Fruit fly (Drosophila melanogaster) whole organism, pupa: ENCODE measurements around the gene sdk.
A peak's percentile ranks its signal among the peaks of the same experiment; 100 is the strongest.

Experiments used
- CG10348 ChIP-seq: fragments of 200-800 bp; sonication (Bioruptor generic); IDR thresholded peaks from 2 replicates; pipeline ENCODE4 v1.3.6; 2022; ENCODE audit warnings: missing biosample characterization, missing genetic modification characterization
- CG12605 ChIP-seq: fragments of 200-800 bp; sonication (Bioruptor generic); IDR thresholded peaks from 2 replicates; pipeline ENCODE4 v1.3.6; 2022; ENCODE audit warnings: missing biosample characterization, missing genetic modification characterization
- CG13204 ChIP-seq: fragments of 200-800 bp; sonication (Bioruptor generic); optimal IDR thresholded peaks from 2 replicates; lab custom pipeline; 2018; ENCODE audit warnings: missing biosample characterization, mild to moderate bottlenecking, missing genetic modification characterization, moderate library complexity
- CG14655 ChIP-seq: fragments of 200-800 bp; sonication (Bioruptor generic); optimal IDR thresholded peaks from 3 replicates; lab custom pipeline; 2017; ENCODE audit warnings: mild to moderate bottlenecking, missing biosample characterization, missing genetic modification reagents, missing genetic modification characterization
- CG15710 ChIP-seq: fragments of 200-800 bp; sonication (Bioruptor generic); optimal IDR thresholded peaks from 2 replicates; lab custom pipeline; 2018; ENCODE audit warnings: missing biosample characterization, mild to moderate bottlenecking, missing genetic modification characterization, moderate library complexity
- CG17806 ChIP-seq: fragments of 200-800 bp; sonication (Bioruptor generic); optimal IDR thresholded peaks from 2 replicates; lab custom pipeline; 2018; ENCODE audit warnings: missing biosample characterization, mild to moderate bottlenecking, missing genetic modification characterization, moderate library complexity
- CG32121 ChIP-seq: fragments of 200-800 bp; sonication (Bioruptor generic); IDR thresholded peaks from 2 replicates; pipeline ENCODE4 v1.3.6; 2022; ENCODE audit warnings: missing biosample characterization, missing genetic modification characterization
- CG34367 ChIP-seq: fragments of 200-800 bp; sonication (Bioruptor generic); optimal IDR thresholded peaks from 2 replicates; lab custom pipeline; 2018; ENCODE audit warnings: missing biosample characterization, mild to moderate bottlenecking, missing genetic modification characterization
- CG4496 ChIP-seq: fragments of 200-800 bp; sonication (Bioruptor generic); IDR thresholded peaks from 3 replicates; pipeline ENCODE4 v1.3.6; 2022; ENCODE audit warnings: missing biosample characterization, missing genetic modification characterization
- CG8159 ChIP-seq: fragments of 200-800 bp; sonication (Bioruptor generic); optimal IDR thresholded peaks from 3 replicates; lab custom pipeline; 2018; ENCODE audit warnings: missing biosample characterization, mild to moderate bottlenecking, missing genetic modification characterization, moderate library complexity
- CG8301 ChIP-seq: fragments of 200-800 bp; sonication (Bioruptor generic); optimal IDR thresholded peaks from 2 replicates; lab custom pipeline; 2018; ENCODE audit warnings: missing biosample characterization, mild to moderate bottlenecking, missing genetic modification characterization
- CG9948 ChIP-seq: fragments of 200-800 bp; sonication (Bioruptor generic); optimal IDR thresholded peaks from 2 replicates; lab custom pipeline; 2018; ENCODE audit warnings: missing biosample characterization, mild to moderate bottlenecking, missing genetic modification characterization, moderate library complexity
- D1 ChIP-seq: fragments of 200-800 bp; sonication (Bioruptor generic); optimal IDR thresholded peaks from 2 replicates; lab custom pipeline; 2018; ENCODE audit warnings: missing biosample characterization, mild to moderate bottlenecking, missing genetic modification characterization, moderate library complexity
- EcR ChIP-seq: fragments of 200-800 bp; sonication (Bioruptor generic); optimal IDR thresholded peaks from 3 replicates; lab custom pipeline; 2019; ENCODE audit warnings: missing biosample characterization, missing genetic modification characterization, mild to moderate bottlenecking, moderate library complexity, missing genetic modification reagents
- Ets98B ChIP-seq: fragments of 200-800 bp; sonication (Bioruptor generic); IDR thresholded peaks from 2 replicates; pipeline ENCODE4 v1.3.6; 2022; ENCODE audit warnings: missing biosample characterization, missing genetic modification characterization
- Pif1A ChIP-seq: fragments of 200-800 bp; sonication (Bioruptor generic); optimal IDR thresholded peaks from 3 replicates; lab custom pipeline; 2016; ENCODE audit warnings: missing biosample characterization, missing genetic modification characterization
- Pif1B ChIP-seq: fragments of 200-800 bp; sonication (Bioruptor generic); optimal IDR thresholded peaks from 3 replicates; lab custom pipeline; 2016; ENCODE audit warnings: missing biosample characterization, missing genetic modification characterization
- Snoo ChIP-seq: fragments of 200-800 bp; sonication (Bioruptor generic); optimal IDR thresholded peaks from 3 replicates; lab custom pipeline; 2017; ENCODE audit warnings: missing biosample characterization, mild to moderate bottlenecking, missing genetic modification characterization, inconsistent platforms
- fd96Ca ChIP-seq: fragments of 200-800 bp; sonication (Bioruptor generic); IDR thresholded peaks from 3 replicates; pipeline ENCODE4 v1.3.6; 2022; ENCODE audit warnings: missing biosample characterization, missing genetic modification characterization
- gl ChIP-seq: fragments of 200-800 bp; sonication (Bioruptor generic); optimal IDR thresholded peaks from 2 replicates; lab custom pipeline; 2018; ENCODE audit warnings: missing biosample characterization, mild to moderate bottlenecking, missing genetic modification characterization
- rn ChIP-seq: fragments of 200-800 bp; sonication (Bioruptor generic); IDR thresholded peaks from 2 replicates; pipeline ENCODE4 v1.3.6; 2022; ENCODE audit warnings: missing biosample characterization, missing genetic modification characterization

Gene sdk

DNA sequence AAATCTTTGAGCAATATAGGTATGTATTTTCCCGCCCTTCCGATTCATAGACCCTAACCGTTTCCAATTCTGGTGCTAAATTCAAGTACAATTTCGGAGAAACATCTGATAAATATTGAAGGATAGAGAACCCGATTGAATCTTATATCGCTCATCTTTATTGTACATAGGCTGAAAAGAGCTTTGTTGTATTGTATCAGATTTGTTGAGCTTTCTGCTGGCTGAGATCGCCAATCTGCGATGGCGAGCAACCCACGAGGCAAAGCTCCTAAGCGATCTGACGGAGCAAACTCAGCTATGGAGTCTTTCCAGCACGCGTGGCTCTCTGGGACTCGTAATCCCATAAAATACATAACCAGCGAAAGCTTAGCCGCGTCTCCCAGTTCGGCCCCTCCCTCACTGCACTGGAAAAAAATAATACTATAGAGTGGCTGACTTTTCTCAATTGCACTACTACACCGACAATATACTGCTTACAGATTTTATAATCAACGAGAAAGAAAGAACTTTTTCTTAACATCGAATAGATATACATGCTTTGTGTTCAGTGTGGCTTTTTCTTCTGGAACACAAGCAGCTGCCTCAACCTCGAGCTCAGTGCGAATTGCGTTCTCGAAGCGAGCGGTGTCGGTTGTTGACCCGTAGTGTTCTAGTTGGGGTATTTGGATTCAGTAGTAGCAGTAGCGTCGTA is 69.2 kb downstream of the sdk start:
- TF ChIP-seq CG9948 (tag; lab: Kevin White, UChicago): peak; percentile 74
- TF ChIP-seq fd96Ca: peak; percentile 94
- no peak for TF ChIP-seq D1 (tag; lab: Kevin White, UChicago)
- TF ChIP-seq gl: peak; percentile 73
- TF ChIP-seq CG32121 (GFP tag; lab: Robert Waterston, UW): peak; percentile 92
- peak; percentile 76 for TF ChIP-seq CG10348 (GFP tag; lab: Robert Waterston, UW)
- peak; percentile 78 for TF ChIP-seq CG17806 (tag; lab: Kevin White, UChicago)
- peak; percentile 92 for TF ChIP-seq CG12605 (GFP tag; lab: Robert Waterston, UW)
- peak; percentile 82 for TF ChIP-seq CG8159 (tag; lab: Kevin White, UChicago)
- TF ChIP-seq CG8301 (tag; lab: Kevin White, UChicago): peak; percentile 87
- peak; percentile 83 for TF ChIP-seq CG15710
- TF ChIP-seq CG34367 (tag; lab: Kevin White, UChicago): peak; percentile 70
- peak; percentile 90 for TF ChIP-seq CG14655
- TF ChIP-seq Ets98B (GFP tag; lab: Robert Waterston, UW): peak; percentile 95
- TF ChIP-seq CG4496 (GFP tag; lab: Robert Waterston, UW): peak; percentile 96
- peak; percentile 48 for TF ChIP-seq CG13204 (GFP tag; lab: Kevin White, UChicago)
- TF ChIP-seq Pif1B (GFP tag; lab: Kevin White, UChicago): peak; percentile 91
- TF ChIP-seq rn (GFP tag; lab: Robert Waterston, UW): peak; percentile 82
- TF ChIP-seq Pif1A (GFP tag; lab: Kevin White, UChicago): peak; percentile 87
- peak; percentile 82 for TF ChIP-seq Snoo (tag; lab: Kevin White, UChicago)
- TF ChIP-seq EcR (GFP tag; lab: Kevin White, UChicago): peak; percentile 96

DNA sequence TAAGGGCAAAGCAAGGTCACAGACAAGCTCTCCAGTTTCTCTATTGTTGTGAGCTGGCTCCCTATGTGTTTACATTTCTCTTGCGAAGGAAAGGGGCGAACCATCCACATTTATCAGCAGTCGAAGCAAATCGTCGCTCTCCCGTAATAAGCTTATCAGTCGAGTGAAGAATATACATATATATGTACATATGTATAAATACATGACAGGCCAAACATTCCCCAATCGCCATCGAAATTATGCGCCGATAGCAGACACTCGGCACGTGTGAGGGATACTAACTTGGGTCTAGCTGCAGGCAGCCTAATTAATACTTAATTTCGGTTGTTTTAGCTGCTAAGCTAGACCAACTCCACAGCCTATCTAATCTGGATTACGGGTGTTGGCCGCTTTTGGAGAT is 70.2 kb downstream of the sdk start:
- TF ChIP-seq CG12605 (GFP tag; lab: Robert Waterston, UW) (no peak), CG32121 (GFP tag; lab: Robert Waterston, UW) (no peak), gl (no peak), D1 (tag; lab: Kevin White, UChicago) (no peak), CG9948 (tag; lab: Kevin White, UChicago) (no peak), CG8301 (tag; lab: Kevin White, UChicago) (no peak), CG14655 (no peak), Pif1A (GFP tag; lab: Kevin White, UChicago) (no peak), Snoo (tag; lab: Kevin White, UChicago) (no peak)

DNA sequence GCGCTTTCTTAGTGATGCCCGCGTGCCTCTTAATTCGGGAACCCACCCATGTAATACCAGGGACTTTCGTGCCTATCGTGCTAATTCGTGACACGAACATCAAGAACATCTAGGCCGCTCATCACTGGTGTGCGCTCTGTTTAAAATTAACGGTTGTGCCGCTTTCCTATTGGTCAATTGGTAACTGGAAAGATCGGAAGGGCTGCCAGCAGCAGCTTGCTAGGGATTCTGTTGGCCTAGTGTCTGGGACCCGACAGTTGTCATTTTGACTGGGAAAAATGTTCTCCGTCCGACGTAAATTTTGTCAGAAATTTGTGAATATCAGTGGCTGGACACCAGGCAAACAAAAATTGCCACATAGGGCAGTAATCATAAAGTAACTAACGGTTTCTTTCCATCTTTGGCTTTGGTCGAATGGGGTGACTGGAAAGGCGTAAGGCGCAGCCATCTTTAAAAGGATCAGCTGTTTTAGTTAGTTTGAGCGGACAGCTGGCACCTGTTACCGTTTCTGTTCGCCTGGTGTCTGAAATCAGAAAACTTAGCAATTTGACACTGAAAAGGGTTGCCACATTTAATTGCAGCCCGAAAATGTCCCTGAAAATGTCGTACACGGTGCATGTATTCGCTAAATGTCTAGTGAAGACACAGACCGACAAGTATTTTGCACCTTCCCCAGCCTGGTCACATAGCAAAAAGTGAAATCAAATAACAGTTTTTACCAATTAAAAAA is 72.4 kb downstream of the sdk start, which contains the start of gene CG5273:
Gene CG5273 (plus strand): TSS at position 703 of the 730 bp plus-strand sequence.
- no peak; the same call in 1 of the 2 replicates for TF ChIP-seq CG32121 (GFP tag; lab: Robert Waterston, UW)
- TF ChIP-seq CG8301 (tag; lab: Kevin White, UChicago): no peak
- TF ChIP-seq Ets98B (GFP tag; lab: Robert Waterston, UW): 0 out of 2 replicates have a peak, but pooled peaks have one; percentile 13
- TF ChIP-seq Pif1B (GFP tag; lab: Kevin White, UChicago): peak; percentile 1
- no peak for TF ChIP-seq gl
- TF ChIP-seq EcR (GFP tag; lab: Kevin White, UChicago): peak; percentile 61
- TF ChIP-seq CG12605 (GFP tag; lab: Robert Waterston, UW): no peak
- no peak for TF ChIP-seq D1 (tag; lab: Kevin White, UChicago)
- no peak for TF ChIP-seq CG10348 (GFP tag; lab: Robert Waterston, UW)
- TF ChIP-seq rn (GFP tag; lab: Robert Waterston, UW): no peak
- peak; percentile 47; the same call in 1 of the 3 replicates for TF ChIP-seq fd96Ca
- no peak for TF ChIP-seq CG14655
- no peak for TF ChIP-seq Snoo (tag; lab: Kevin White, UChicago)
- TF ChIP-seq CG9948 (tag; lab: Kevin White, UChicago): no peak
- no peak for TF ChIP-seq CG4496 (GFP tag; lab: Robert Waterston, UW)
- TF ChIP-seq CG8159 (tag; lab: Kevin White, UChicago): peak; percentile 9
- no peak for TF ChIP-seq CG17806 (tag; lab: Kevin White, UChicago)
- TF ChIP-seq CG34367 (tag; lab: Kevin White, UChicago): no peak
- no peak for TF ChIP-seq CG13204 (GFP tag; lab: Kevin White, UChicago)
- TF ChIP-seq Pif1A (GFP tag; lab: Kevin White, UChicago): peak; percentile 24
- TF ChIP-seq CG15710: peak; percentile 11

DNA sequence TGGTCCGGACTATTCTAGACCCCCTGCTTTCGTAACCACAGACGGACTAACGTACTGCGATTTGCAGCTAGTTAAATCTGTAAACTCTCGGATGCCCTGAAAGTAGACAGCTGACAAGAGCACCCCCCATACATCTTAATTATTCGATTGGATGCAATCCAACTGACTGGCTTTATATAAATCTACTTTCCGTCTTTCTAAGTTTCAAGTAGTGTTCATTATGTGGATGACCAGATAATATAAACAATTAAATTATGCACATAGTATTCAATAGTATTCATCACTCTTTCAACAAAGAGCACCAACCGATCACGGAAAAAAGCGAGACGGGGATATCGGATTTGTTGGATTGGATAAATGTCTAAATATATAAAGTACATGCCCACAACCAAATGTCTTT is 75.4 kb downstream of the sdk start:
- TF ChIP-seq CG13204 (GFP tag; lab: Kevin White, UChicago) (no peak), D1 (tag; lab: Kevin White, UChicago) (no peak), CG12605 (GFP tag; lab: Robert Waterston, UW) (no peak), Ets98B (GFP tag; lab: Robert Waterston, UW) (no peak)

DNA sequence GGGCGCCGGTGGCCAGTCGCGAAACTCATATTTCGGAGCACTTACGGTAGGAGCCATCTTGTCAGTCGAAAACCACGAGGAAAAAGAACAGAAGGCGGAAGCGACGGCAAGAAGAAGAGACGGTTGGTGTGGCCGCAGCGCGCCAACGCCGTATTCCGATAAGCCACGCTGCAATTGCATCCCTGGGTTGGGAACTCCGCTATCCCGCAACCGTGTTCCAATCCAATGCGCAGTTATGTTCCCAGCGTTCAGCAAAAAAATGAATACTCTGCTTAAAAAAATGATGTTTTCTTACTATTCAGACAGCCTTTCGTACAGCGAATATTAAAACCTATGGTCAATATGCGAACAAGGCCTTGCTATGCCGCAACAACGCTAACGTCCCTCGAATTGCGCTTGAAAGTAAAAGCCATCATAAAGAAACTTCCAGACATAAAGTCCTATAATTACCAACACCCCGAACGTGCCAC is 78.4 kb downstream of the sdk start, which contains the start of gene RpL22:
Gene RpL22 (minus strand): TSS at position 92 of the 470 bp plus-strand sequence.
- TF ChIP-seq CG4496 (GFP tag; lab: Robert Waterston, UW) (peak; percentile 86), CG9948 (tag; lab: Kevin White, UChicago) (peak; percentile 8), rn (GFP tag; lab: Robert Waterston, UW) (peak; percentile 42; the same call in 1 of the 2 replicates), gl (no peak), CG14655 (peak; percentile 55), CG8301 (tag; lab: Kevin White, UChicago) (peak; percentile 25), CG10348 (GFP tag; lab: Robert Waterston, UW) (no peak), CG34367 (tag; lab: Kevin White, UChicago) (peak; percentile 73), D1 (tag; lab: Kevin White, UChicago) (no peak), Pif1A (GFP tag; lab: Kevin White, UChicago) (peak; percentile 18), CG17806 (tag; lab: Kevin White, UChicago) (peak; percentile 19), Snoo (tag; lab: Kevin White, UChicago) (peak; percentile 88), EcR (GFP tag; lab: Kevin White, UChicago) (no peak), CG32121 (GFP tag; lab: Robert Waterston, UW) (peak; percentile 47; the same call in 1 of the 2 replicates), CG8159 (tag; lab: Kevin White, UChicago) (peak; percentile 28), fd96Ca (peak; percentile 61; the same call in 2 of the 3 replicates), CG13204 (GFP tag; lab: Kevin White, UChicago) (peak; percentile 48), Pif1B (GFP tag; lab: Kevin White, UChicago) (peak; percentile 39), Ets98B (GFP tag; lab: Robert Waterston, UW) (peak; percentile 78), CG12605 (GFP tag; lab: Robert Waterston, UW) (peak; percentile 54), CG15710 (peak; percentile 31)
